Worm (Caenorhabditis elegans): Measurements from ENCODE around the gene mrp-1.

mrp-1 gene

ce11 chrX:591056-591455 lies 3.4 kb upstream of the mrp-1 start:
- TF ChIP-seq nhr-11 (tag; optimal IDR thresholded peaks at IDR 0.05) = no peak
- no peak for TF ChIP-seq C34F6.9 (tag; optimal IDR thresholded peaks at IDR 0.05)
- no peak for TF ChIP-seq snpc-4 (tag; optimal IDR thresholded peaks at IDR 0.05)
- no peak for TF ChIP-seq nhr-12 (tag; optimal IDR thresholded peaks at IDR 0.05)
- no peak for TF ChIP-seq ama-1 (optimal IDR thresholded peaks at IDR 0.05)
- no peak for TF ChIP-seq nhr-77 (tag; optimal IDR thresholded peaks at IDR 0.05)
- no peak for TF ChIP-seq lsy-2 (tag; optimal IDR thresholded peaks at IDR 0.05)
- TF ChIP-seq mdl-1 (tag; optimal IDR thresholded peaks at IDR 0.05) = no peak
- TF ChIP-seq nhr-129 (tag; optimal IDR thresholded peaks at IDR 0.05) = no peak
- no peak for TF ChIP-seq fos-1 (tag; optimal IDR thresholded peaks at IDR 0.05)
- TF ChIP-seq dmd-4 (tag; optimal IDR thresholded peaks at IDR 0.05) = no peak
- TF ChIP-seq unc-62 (GFP tag; optimal IDR thresholded peaks at IDR 0.05) = no peak
- no peak for TF ChIP-seq nhr-10 (tag; optimal IDR thresholded peaks at IDR 0.05)
- no peak for TF ChIP-seq elt-3 (tag; optimal IDR thresholded peaks at IDR 0.05)
- TF ChIP-seq lin-11 (tag; optimal IDR thresholded peaks at IDR 0.05) = no peak

DNA sequence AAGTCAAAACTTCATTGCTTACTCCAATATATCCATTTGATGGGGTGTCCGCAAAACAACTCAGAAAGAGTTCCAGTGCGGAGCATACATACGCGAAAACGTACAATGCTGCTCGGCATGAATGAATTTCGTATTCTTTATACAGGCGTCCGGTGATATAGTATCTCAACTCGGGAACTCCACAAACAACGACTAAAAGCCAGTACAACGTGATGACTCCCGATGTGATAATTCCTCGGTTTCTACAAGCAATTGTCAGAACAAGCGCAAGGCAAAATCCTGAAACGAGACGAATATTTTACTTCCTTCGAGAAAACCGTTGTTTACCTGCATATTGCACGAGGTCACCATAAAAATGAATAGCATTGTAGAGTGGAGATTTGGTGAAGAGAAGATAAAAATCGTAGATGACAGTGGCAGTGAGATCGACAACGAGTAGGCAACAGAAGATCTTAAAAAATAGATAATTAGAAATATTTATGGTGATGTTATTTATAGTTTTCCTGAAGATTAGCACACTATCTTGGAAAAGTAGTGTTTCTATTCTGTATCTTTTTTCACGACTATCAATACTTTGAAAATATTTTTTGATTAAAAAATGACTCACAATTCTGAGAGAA lies 2.0 kb downstream of the mrp-1 start:
- TF ChIP-seq mdl-1 (tag; optimal IDR thresholded peaks at IDR 0.05) (no peak), nhr-6 (tag; optimal IDR thresholded peaks at IDR 0.05) (no peak), aly-2 (tag; optimal IDR thresholded peaks at IDR 0.05) (no peak), C34F6.9 (tag; optimal IDR thresholded peaks at IDR 0.05) (no peak), lin-13 (GFP tag; optimal IDR thresholded peaks at IDR 0.05) (no peak), lin-39 (tag; optimal IDR thresholded peaks at IDR 0.05) (no peak), crh-2 (tag; optimal IDR thresholded peaks at IDR 0.05) (no peak), ceh-16 (tag; optimal IDR thresholded peaks at IDR 0.05) (peak; percentile 11), nhr-10 (tag; optimal IDR thresholded peaks at IDR 0.05) (no peak), gmeb-1 (tag; optimal IDR thresholded peaks at IDR 0.05) (no peak), mbf-1 (tag; optimal IDR thresholded peaks at IDR 0.05) (no peak), nhr-237 (tag; optimal IDR thresholded peaks at IDR 0.05) (no peak), nhr-23 (tag; optimal IDR thresholded peaks at IDR 0.05) (no peak), egl-27 (tag; optimal IDR thresholded peaks at IDR 0.05) (no peak), mab-5 (tag; optimal IDR thresholded peaks at IDR 0.05) (no peak), ZK546.5 (tag; optimal IDR thresholded peaks at IDR 0.05) (no peak), nhr-12 (tag; optimal IDR thresholded peaks at IDR 0.05) (no peak), unc-39 (tag; optimal IDR thresholded peaks at IDR 0.05) (no peak), zag-1 (tag; optimal IDR thresholded peaks at IDR 0.05) (no peak), elt-1 (tag; optimal IDR thresholded peaks at IDR 0.05) (peak; percentile 41), sma-9 (GFP tag; optimal IDR thresholded peaks at IDR 0.05) (no peak), sma-9 (tag; optimal IDR thresholded peaks at IDR 0.05) (no peak), fos-1 (tag; optimal IDR thresholded peaks at IDR 0.05) (no peak), nhr-129 (tag; optimal IDR thresholded peaks at IDR 0.05) (no peak), elt-3 (tag; optimal IDR thresholded peaks at IDR 0.05) (no peak), alr-1 (tag; optimal IDR thresholded peaks at IDR 0.05) (no peak), nhr-25 (tag; optimal IDR thresholded peaks at IDR 0.05) (peak; percentile 11), sem-4 (tag; optimal IDR thresholded peaks at IDR 0.05) (no peak)

DNA sequence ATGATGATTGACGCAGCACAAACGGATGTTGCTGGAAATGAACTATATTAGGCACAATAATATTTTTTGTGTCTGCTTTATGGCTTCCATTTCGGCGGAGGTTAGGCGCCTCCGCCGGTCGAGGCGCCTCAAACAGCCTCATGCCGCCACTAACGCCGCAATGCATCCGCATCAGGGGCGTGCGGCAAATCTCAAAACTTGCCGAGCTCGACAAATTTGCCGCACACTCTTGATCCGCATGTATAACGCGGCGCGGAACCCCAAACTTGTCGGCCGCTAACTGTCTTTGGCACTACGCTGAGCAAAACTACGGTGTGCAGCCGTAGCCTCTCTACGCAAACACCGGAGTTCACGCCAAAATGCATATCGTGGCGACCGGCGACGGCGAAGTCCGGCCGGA lies 5.9 kb downstream of the mrp-1 start:
- TF ChIP-seq elt-1 (tag; optimal IDR thresholded peaks at IDR 0.05) = no peak
- TF ChIP-seq dmd-4 (tag; optimal IDR thresholded peaks at IDR 0.05) = no peak
- TF ChIP-seq ztf-1 (GFP tag; conservative IDR thresholded peaks at IDR 0.05) = no peak
- no peak for TF ChIP-seq ceh-16 (tag; optimal IDR thresholded peaks at IDR 0.05)
- no peak for TF ChIP-seq ceh-82 (tag; optimal IDR thresholded peaks at IDR 0.05)
- no peak for TF ChIP-seq mbf-1 (tag; optimal IDR thresholded peaks at IDR 0.05)
- TF ChIP-seq egl-27 (tag; optimal IDR thresholded peaks at IDR 0.05) = no peak

- TF ChIP-seq nhr-10 (tag; optimal IDR thresholded peaks at IDR 0.05) = no peak
- TF ChIP-seq unc-55 (GFP tag; optimal IDR thresholded peaks at IDR 0.05) = peak; percentile 36
Observed at ce11 chrX:575084-575483, 12.6 kb downstream of the mrp-1 start.

All from whole organism, L2 larva.